Worm (Caenorhabditis elegans) whole organism, L1 larva: ENCODE data around the gene sru-31.

Experiments
- elt-2 ChIP-seq: sonication (generic microtip); optimal IDR thresholded peaks from 2 replicates; lab custom pipeline; 2016; ENCODE audit warnings: missing genetic modification characterization, mild to moderate bottlenecking, inconsistent platforms, missing compliant biosample characterization, missing genetic modification reagents
- nhr-11 ChIP-seq: fragments of 150-350 bp; optimal IDR thresholded peaks from 2 replicates; lab custom pipeline; 2014; ENCODE audit warnings: missing biosample characterization, missing genetic modification characterization
- pqm-1 ChIP-seq: sonication (generic microtip); optimal IDR thresholded peaks from 3 replicates; lab custom pipeline; 2017; ENCODE audit warnings: missing biosample characterization, missing genetic modification characterization
- skn-1 ChIP-seq: fragments of 150-350 bp; optimal IDR thresholded peaks from 2 replicates; lab custom pipeline; 2014; ENCODE audit warnings: missing biosample characterization, missing genetic modification characterization
- unc-130 ChIP-seq: fragments of 150-350 bp; optimal IDR thresholded peaks from 2 replicates; lab custom pipeline; 2017; ENCODE audit warnings: missing biosample characterization, missing genetic modification characterization, inconsistent platforms

- no peak for TF ChIP-seq unc-130 (tag; lab: Kevin White, UChicago)
- TF ChIP-seq elt-2 (tag; lab: Kevin White, UChicago), result no peak
- TF ChIP-seq pqm-1 (tag; lab: Kevin White, UChicago), result no peak
- TF ChIP-seq skn-1, result no peak
- TF ChIP-seq nhr-11, result no peak
Measured at ce11 chrV:9782045-9782444, 34.4 kb upstream of the sru-31 start.
